Worm (Caenorhabditis elegans) whole organism, L4 larva: ENCODE measurements around the gene srz-24.
A peak's percentile ranks its signal among the peaks of the same experiment; 100 is the strongest.

Source experiments
- F26F4.8 ChIP-seq: fragments of 200-800 bp; sonication (Bioruptor generic); conservative IDR thresholded peaks from 2 replicates; pipeline ENCODE4 v1.3.6; 2022; ENCODE audit warnings: missing genetic modification characterization, missing compliant biosample characterization
- F37D6.2 ChIP-seq: sonication (generic microtip); optimal IDR thresholded peaks from 2 replicates; lab custom pipeline; 2016; ENCODE audit warnings: mild to moderate bottlenecking, missing genetic modification characterization, missing compliant biosample characterization
- R02D3.7 ChIP-seq: fragments of 150-350 bp; sonication (generic microtip); optimal IDR thresholded peaks from 3 replicates; lab custom pipeline; 2014; ENCODE audit warnings: missing biosample characterization, missing genetic modification characterization
- ZK337.2 ChIP-seq: fragments of 200-800 bp; sonication (Bioruptor generic); IDR thresholded peaks from 2 replicates; pipeline ENCODE4 v1.3.6; 2022; ENCODE audit warnings: missing genetic modification reagents, missing genetic modification characterization, missing compliant biosample characterization
- aha-1 ChIP-seq: fragments of 150-350 bp; peaks from one replicate; lab custom pipeline; 2014; ENCODE audit warnings: missing biosample characterization, missing genetic modification characterization
- ceh-32 ChIP-seq: sonication (generic microtip); optimal IDR thresholded peaks from 2 replicates; lab custom pipeline; 2016; ENCODE audit warnings: mild to moderate bottlenecking, missing genetic modification characterization, missing compliant biosample characterization; ENCODE audit not compliant: poor library complexity
- daf-12 ChIP-seq: fragments of 150-350 bp; optimal IDR thresholded peaks from 2 replicates; lab custom pipeline; 2014; ENCODE audit warnings: missing biosample characterization, missing genetic modification reagents, missing genetic modification characterization
- daf-8 ChIP-seq: fragments of 200-800 bp; sonication (Bioruptor generic); IDR thresholded peaks from 2 replicates; pipeline ENCODE4 v1.3.6; 2022; ENCODE audit warnings: missing genetic modification characterization, missing compliant biosample characterization
- dmd-9 ChIP-seq: fragments of 200-800 bp; sonication (Bioruptor generic); IDR thresholded peaks from 2 replicates; pipeline ENCODE4 v1.3.6; 2022; ENCODE audit warnings: missing genetic modification reagents, missing genetic modification characterization, missing compliant biosample characterization
- egl-27 ChIP-seq: sonication (generic microtip); optimal IDR thresholded peaks from 3 replicates; lab custom pipeline; 2017; ENCODE audit warnings: missing biosample characterization, missing genetic modification reagents, missing genetic modification characterization
- hlh-11 ChIP-seq: fragments of 200-800 bp; sonication (Bioruptor generic); optimal IDR thresholded peaks from 2 replicates; lab custom pipeline; 2018; ENCODE audit warnings: mild to moderate bottlenecking, missing genetic modification characterization, missing compliant biosample characterization
- hmg-1.1 ChIP-seq: fragments of 200-800 bp; sonication (Bioruptor generic); IDR thresholded peaks from 2 replicates; pipeline ENCODE4 v1.3.6; 2022; ENCODE audit warnings: missing genetic modification reagents, missing genetic modification characterization, missing compliant biosample characterization
- jun-1 ChIP-seq: fragments of 150-350 bp; optimal IDR thresholded peaks from 2 replicates; lab custom pipeline; 2014; ENCODE audit warnings: missing biosample characterization, missing genetic modification reagents, missing genetic modification characterization
- lin-1 ChIP-seq: fragments of 200-800 bp; sonication (Bioruptor generic); IDR thresholded peaks from 2 replicates; pipeline ENCODE4 v1.3.6; 2022; ENCODE audit warnings: missing genetic modification reagents, missing genetic modification characterization, missing compliant biosample characterization
- lin-15B ChIP-seq: fragments of 150-350 bp; sonication (generic microtip); optimal IDR thresholded peaks from 3 replicates; lab custom pipeline; 2014; ENCODE audit warnings: missing biosample characterization, missing genetic modification characterization
- lin-29 ChIP-seq: fragments of 200-800 bp; sonication (Bioruptor generic); IDR thresholded peaks from 2 replicates; pipeline ENCODE4 v1.3.6; 2022; ENCODE audit warnings: missing genetic modification reagents, missing genetic modification characterization, missing compliant biosample characterization
- lin-39 ChIP-seq: fragments of 150-350 bp; optimal IDR thresholded peaks from 2 replicates; lab custom pipeline; 2014; ENCODE audit warnings: missing biosample characterization, missing genetic modification reagents, missing genetic modification characterization
- lsy-2 ChIP-seq, 2 experiments: fragments of 150-350 bp in 1 of 2; sonication (generic microtip) in 1 of 2; optimal IDR thresholded peaks; 2 replicates each; lab custom pipeline; 2014 to 2017; ENCODE audit warnings: missing biosample characterization in 2 of 2, missing genetic modification characterization in 2 of 2
- nhr-237 ChIP-seq: sonication (generic microtip); optimal IDR thresholded peaks from 2 replicates; lab custom pipeline; 2017; ENCODE audit warnings: missing biosample characterization, missing genetic modification characterization
- nhr-25 ChIP-seq: sonication (generic microtip); optimal IDR thresholded peaks from 2 replicates; lab custom pipeline; 2017; ENCODE audit warnings: missing genetic modification characterization, mild to moderate bottlenecking, missing compliant biosample characterization, antibody characterized with exemption, moderate library complexity, borderline replicate concordance; ENCODE audit not compliant: insufficient read depth
- nhr-28 ChIP-seq: fragments of 150-350 bp; optimal IDR thresholded peaks from 2 replicates; lab custom pipeline; 2014; ENCODE audit warnings: missing biosample characterization, missing genetic modification characterization
- nhr-42 ChIP-seq: fragments of 200-800 bp; sonication (Bioruptor generic); IDR thresholded peaks from 2 replicates; pipeline ENCODE4 v1.3.6; 2022; ENCODE audit warnings: missing genetic modification characterization, missing compliant biosample characterization
- set-16 ChIP-seq: fragments of 200-800 bp; sonication (Bioruptor generic); IDR thresholded peaks from 2 replicates; pipeline ENCODE4 v1.3.6; 2022; ENCODE audit warnings: missing genetic modification reagents, missing genetic modification characterization, missing compliant biosample characterization
- snpc-1.2 ChIP-seq: fragments of 200-800 bp; sonication (Bioruptor generic); IDR thresholded peaks from 2 replicates; pipeline ENCODE4 v1.3.6; 2022; ENCODE audit warnings: missing genetic modification reagents, missing genetic modification characterization, missing compliant biosample characterization
- unc-39 ChIP-seq: sonication (generic microtip); optimal IDR thresholded peaks from 2 replicates; lab custom pipeline; 2017; ENCODE audit warnings: missing biosample characterization, missing genetic modification characterization
- unc-62 ChIP-seq, 3 experiments: fragments of 150-350 bp in 1 of 3; sonication (generic microtip); optimal IDR thresholded peaks in 2 of 3; peaks in 1 of 3; 1 replicate in 1 of 3; 2 replicates in 2 of 3; lab custom pipeline; 2014 to 2017; ENCODE audit warnings: missing biosample characterization in 3 of 3, missing genetic modification characterization in 3 of 3, missing genetic modification reagents in 3 of 3, missing genotype in 1 of 3

The srz-24 gene

ce11 chrIV:4981027-4981426 lies at the start of gene srz-24:
TSS of gene srz-24 (minus strand) at chrIV:4981127.
- no peak for TF ChIP-seq daf-12 (tag; lab: Kevin White, UChicago)
- TF ChIP-seq lsy-2 (tag; optimal IDR thresholded peaks at IDR 0.05; lab: Kevin White, UChicago): no peak
- no peak for TF ChIP-seq R02D3.7 (tag; lab: Kevin White, UChicago)
- TF ChIP-seq dmd-9 (GFP tag; lab: Robert Waterston, UW): no peak
- no peak for TF ChIP-seq hlh-11 (tag; lab: Kevin White, UChicago)
- TF ChIP-seq unc-39 (tag; lab: Kevin White, UChicago): no peak
- no peak for TF ChIP-seq ceh-32 (tag; lab: Kevin White, UChicago)
- no peak for TF ChIP-seq lin-15B (tag; lab: Kevin White, UChicago)
- no peak for TF ChIP-seq nhr-42 (GFP tag; lab: Robert Waterston, UW)
- TF ChIP-seq jun-1 (tag; lab: Kevin White, UChicago): no peak
- TF ChIP-seq nhr-237 (tag; lab: Kevin White, UChicago): no peak
- no peak for TF ChIP-seq F37D6.2
- TF ChIP-seq hmg-1.1 (GFP tag; lab: Robert Waterston, UW): no peak

- TF ChIP-seq ZK337.2 (GFP tag; lab: Robert Waterston, UW): no peak
- TF ChIP-seq lin-29 (GFP tag; lab: Robert Waterston, UW): no peak
- peak in 1 of 2 experiments; percentile 87 for TF ChIP-seq unc-62 (GFP tag; optimal IDR thresholded peaks at IDR 0.05 in 1 of 2; lab: Kevin White, UChicago)
- no peak for TF ChIP-seq unc-62 (tag; optimal IDR thresholded peaks at IDR 0.05; lab: Kevin White, UChicago)
- TF ChIP-seq, all 104 proteins: peak for 1
Observed at ce11 chrIV:5028978-5029377, 48.1 kb upstream of the srz-24 start, which contains the start of the genes best-6 and C09B9.2. TSS of gene best-6 (minus strand) at chrIV:5029078. TSS of gene C09B9.2 (plus strand) at chrIV:5029291.

DNA sequence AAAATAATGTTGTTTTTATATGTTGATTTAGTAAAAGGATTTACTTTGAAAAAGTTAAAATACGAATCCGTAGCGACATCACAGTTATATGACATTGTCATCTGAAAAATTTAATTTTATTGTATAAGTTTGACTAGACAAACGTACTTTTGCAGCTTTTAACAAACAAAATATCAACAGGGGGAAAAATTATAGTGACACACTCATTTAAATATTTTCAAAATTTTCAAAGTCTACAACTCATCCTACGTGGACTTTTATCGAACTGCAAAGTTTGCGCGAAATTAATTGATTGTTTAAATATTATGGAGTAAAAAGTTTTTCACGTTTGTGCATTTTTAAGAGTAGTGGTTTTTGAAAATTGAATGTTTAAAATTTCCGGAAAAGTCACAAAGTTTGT lies 44.7 kb upstream of the srz-24 start, which contains the start of gene C09B9.85:
Gene C09B9.85, minus strand, starts transcription at position 101 of the 400 bp plus-strand sequence.
- no peak for TF ChIP-seq unc-39 (tag; lab: Kevin White, UChicago)
- no peak for TF ChIP-seq F26F4.8 (GFP tag; lab: Robert Waterston, UW)

ce11 chrIV:5020533-5020932 lies 39.6 kb upstream of the srz-24 start, which contains the start of gene T28H11.8:
TSS of gene T28H11.8 (minus strand) at chrIV:5020633.
- TF ChIP-seq lin-1 (GFP tag; lab: Robert Waterston, UW): no peak
- peak; percentile 30 for TF ChIP-seq aha-1

DNA sequence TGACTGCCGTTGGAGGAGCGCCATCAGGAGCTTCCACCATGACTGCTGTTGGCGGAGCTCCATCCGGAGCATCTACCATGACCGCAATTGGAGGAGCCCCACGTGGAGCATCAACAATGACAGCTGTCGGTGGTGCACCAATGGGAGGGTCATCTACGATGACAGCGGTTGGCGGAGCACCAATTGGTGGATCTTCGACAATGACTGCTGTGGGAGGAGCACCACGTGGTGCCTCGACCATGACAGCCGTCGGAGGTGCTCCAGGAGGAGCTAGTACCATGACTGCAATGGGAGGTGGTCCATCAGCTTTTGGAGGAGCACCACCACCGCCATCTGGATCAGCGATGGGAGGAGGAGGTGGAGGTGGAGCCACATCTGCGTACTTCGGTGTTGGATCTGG lies 36.1 kb upstream of the srz-24 start, which contains the start of gene T28H11.7:
Gene T28H11.7, minus strand, starts transcription at position 101 of the 400 bp plus-strand sequence.
- TF ChIP-seq set-16 (GFP tag; lab: Robert Waterston, UW): peak; percentile 82

DNA sequence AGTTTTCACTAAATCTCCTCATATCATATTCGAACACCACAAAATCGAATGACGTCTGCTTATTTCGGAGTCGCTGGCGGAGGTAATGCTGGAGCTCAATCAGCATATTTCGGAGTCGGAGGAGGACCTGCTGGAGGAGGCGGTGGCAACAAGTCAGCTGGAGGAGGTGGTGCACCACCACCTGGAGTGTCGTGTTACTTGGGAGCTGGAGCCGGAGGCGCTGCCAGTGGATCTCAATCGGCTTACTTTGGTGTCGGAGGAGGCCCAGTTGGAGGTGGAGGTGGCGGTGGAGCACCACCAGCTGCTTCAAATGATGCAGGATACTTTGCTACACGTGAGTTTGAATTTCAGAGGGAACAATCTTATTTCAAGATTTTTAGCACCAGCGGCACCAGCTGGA lies 35.5 kb upstream of the srz-24 start, which contains the start of gene ssq-4:
Gene ssq-4, plus strand, starts transcription at position 19 of the 400 bp plus-strand sequence.
- TF ChIP-seq set-16 (GFP tag; lab: Robert Waterston, UW): peak; percentile 83

DNA sequence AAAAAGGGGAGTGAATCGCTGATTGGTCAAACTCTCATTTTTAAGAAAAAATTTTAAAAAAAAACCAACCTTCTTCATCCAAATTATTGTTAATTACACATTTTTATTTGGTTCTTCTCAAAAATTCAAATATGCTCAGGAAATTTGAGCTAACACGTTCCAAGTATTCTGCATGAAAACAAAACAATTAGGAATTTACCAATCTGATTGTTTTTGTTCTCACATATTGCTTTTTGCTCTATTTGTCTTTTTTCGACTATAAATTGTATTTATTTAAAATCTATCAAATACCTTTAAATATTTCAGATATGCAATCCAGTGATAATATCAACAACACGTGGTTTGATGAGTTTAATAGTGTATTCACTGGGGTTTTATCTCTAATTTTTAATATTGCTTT lies 31.3 kb upstream of the srz-24 start, which contains the start of gene srm-1:
Gene srm-1, plus strand, starts transcription at position 301 of the 400 bp plus-strand sequence.
- TF ChIP-seq lin-39 (tag; lab: Kevin White, UChicago): no peak
- no peak for TF ChIP-seq aha-1
- no peak for TF ChIP-seq daf-8
- no peak for TF ChIP-seq nhr-28 (tag; lab: Kevin White, UChicago)
- no peak for TF ChIP-seq nhr-25 (tag; lab: Kevin White, UChicago)
- TF ChIP-seq egl-27 (tag; lab: Kevin White, UChicago): no peak
- TF ChIP-seq ZK337.2 (GFP tag; lab: Robert Waterston, UW): no peak
- no peak for TF ChIP-seq F37D6.2
- TF ChIP-seq, all 104 proteins: peak for 0

ce11 chrIV:5011025-5011424 lies 30.1 kb upstream of the srz-24 start:
- peak; percentile 74 for TF ChIP-seq snpc-1.2 (GFP tag; lab: Robert Waterston, UW)
